Worm (Caenorhabditis elegans): Measurements from ENCODE around the gene sre-3.

ce11 chrII:7406438-7406837, 20.9 kb downstream of the sre-3 start:
- TF ChIP-seq klf-2 (GFP tag; conservative IDR thresholded peaks at IDR 0.05) (no peak), flt-1 (GFP tag; IDR thresholded peaks at IDR 0.05) (no peak), tab-1 (GFP tag; IDR thresholded peaks at IDR 0.05) (no peak), ztf-29 (GFP tag; IDR thresholded peaks at IDR 0.05) (no peak)

All from whole organism, midembryonic.